Fruit fly (Drosophila melanogaster) S2 (cell line): ENCODE data around the gene HSPBAP1.

Experiments
- CG8478 ChIP-seq: fragments of >200 bp; optimal IDR thresholded peaks from 2 replicates; lab custom pipeline; 2018
- CTCF ChIP-seq, 2 experiments: fragments of >200 bp; optimal IDR thresholded peaks; 2 replicates each; lab custom pipeline; 2018

DNA sequence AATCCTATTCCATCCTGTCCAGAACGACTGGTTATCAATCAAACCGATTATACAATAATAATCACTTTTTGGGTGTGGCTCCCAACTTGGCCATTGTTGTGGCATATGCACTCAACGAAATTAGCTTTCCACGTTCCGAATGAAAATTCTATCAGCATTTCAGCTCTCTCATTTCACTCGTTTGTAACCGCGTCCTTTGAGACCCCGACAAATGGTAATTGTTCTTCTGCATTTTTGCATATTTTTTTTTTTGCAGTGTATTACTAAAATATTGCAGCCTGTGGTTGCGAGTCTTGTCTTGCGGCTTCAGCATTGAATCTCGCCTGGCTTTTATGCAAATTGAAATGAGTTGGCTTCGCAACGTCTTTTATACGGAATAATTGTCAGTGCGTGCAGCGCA lies 43.3 kb downstream of the HSPBAP1 start:
- TF ChIP-seq CTCF (optimal IDR thresholded peaks at IDR 0.05; lab: Kevin White, UChicago) (no peak), CG8478 (no peak)
